Worm (Caenorhabditis elegans) whole organism, L4 larva: ENCODE measurements around the gene B0410.3.

Source experiments
- ces-1 ChIP-seq: fragments of 150-350 bp; sonication (generic microtip); optimal IDR thresholded peaks from 4 replicates; lab custom pipeline; 2014; ENCODE audit warnings: missing biosample characterization, missing genetic modification reagents, missing genetic modification characterization
- dpl-1 ChIP-seq: fragments of 150-350 bp; optimal IDR thresholded peaks from 2 replicates; lab custom pipeline; 2014; ENCODE audit warnings: missing biosample characterization, missing genetic modification reagents, missing genetic modification characterization
- pha-4 ChIP-seq, 2 experiments: fragments of 150-350 bp in 1 of 2; fragments of 200-800 bp in 1 of 2; sonication (Bioruptor generic) in 1 of 2; IDR thresholded peaks in 1 of 2; optimal IDR thresholded peaks in 1 of 2; 2 replicates each; pipeline versions ENCODE4 v1.3.6 to Lab custom; 2014 to 2022; ENCODE audit warnings: missing genetic modification characterization in 2 of 2, missing genetic modification reagents in 2 of 2, missing biosample characterization in 1 of 2, missing compliant biosample characterization in 1 of 2
- snpc-4 ChIP-seq: fragments of 150-350 bp; optimal IDR thresholded peaks from 2 replicates; lab custom pipeline; 2014; ENCODE audit warnings: missing biosample characterization, missing genetic modification characterization
- ztf-11 ChIP-seq: fragments of 150-350 bp; optimal IDR thresholded peaks from 2 replicates; lab custom pipeline; 2014; ENCODE audit warnings: missing biosample characterization, missing genetic modification characterization

- TF ChIP-seq dpl-1 (GFP tag; lab: Kevin White, UChicago): no peak
- TF ChIP-seq ztf-11: no peak
- TF ChIP-seq pha-4 (GFP tag; IDR thresholded peaks at IDR 0.05; lab: Robert Waterston, UW): no peak
- no peak for TF ChIP-seq pha-4 (tag; optimal IDR thresholded peaks at IDR 0.05; lab: Kevin White, UChicago)
- TF ChIP-seq ces-1 (GFP tag; lab: Kevin White, UChicago): no peak
- no peak for TF ChIP-seq snpc-4 (tag; lab: Kevin White, UChicago)
Measured at ce11 chrX:2841754-2842153, 49.5 kb downstream of the B0410.3 start.
